Worm (Caenorhabditis elegans): ENCODE results near the gene ctps-1.

Gene ctps-1

ce11 chrV:16778540-16779280, 16.0 kb upstream of the ctps-1 start:
- no peak for TF ChIP-seq ceh-62 (tag; optimal IDR thresholded peaks at IDR 0.05)
- TF ChIP-seq hlh-30 (tag; optimal IDR thresholded peaks at IDR 0.05; ENCODE audit: insufficient read depth), result peak; percentile 8

ce11 chrV:16779281-16779597, 15.4 kb upstream of the ctps-1 start:
- TF ChIP-seq lim-7 (GFP tag; IDR thresholded peaks at IDR 0.05) (no peak), unc-62 (GFP tag; optimal IDR thresholded peaks at IDR 0.05 in 1 of 2) (peak in 1 of 2 experiments; percentile 95), unc-62 (tag; optimal IDR thresholded peaks at IDR 0.05) (no peak)

ce11 chrV:16779971-16780370, 14.7 kb upstream of the ctps-1 start:
- peak in 1 of 2 experiments; percentile 93 for TF ChIP-seq unc-62 (GFP tag; optimal IDR thresholded peaks at IDR 0.05 in 1 of 2)
- no peak for TF ChIP-seq unc-62 (tag; optimal IDR thresholded peaks at IDR 0.05)
- no peak for TF ChIP-seq F37D6.2 (tag; optimal IDR thresholded peaks at IDR 0.05)
- TF ChIP-seq dmd-6 (GFP tag; IDR thresholded peaks at IDR 0.05), result peak; percentile 2; the same call in 1 of the 2 replicates

- TF ChIP-seq lin-38 (GFP tag; IDR thresholded peaks at IDR 0.05), result no peak
- no peak for TF ChIP-seq skn-1 (tag; optimal IDR thresholded peaks at IDR 0.05)
- TF ChIP-seq daf-12 (tag; optimal IDR thresholded peaks at IDR 0.05), result no peak
- no peak for TF ChIP-seq mxl-3 (GFP tag; optimal IDR thresholded peaks at IDR 0.05)
- peak; percentile 52 for TF ChIP-seq nhr-28 (tag; optimal IDR thresholded peaks at IDR 0.05)
- TF ChIP-seq snpc-1.2 (GFP tag; IDR thresholded peaks at IDR 0.05), result no peak
- peak; percentile 33 for TF ChIP-seq duxl-1 (tag; optimal IDR thresholded peaks at IDR 0.05; ENCODE audit: poor library complexity)
- TF ChIP-seq zfp-2 (tag; optimal IDR thresholded peaks at IDR 0.05), result no peak
- no peak for TF ChIP-seq mxl-2 (GFP tag; conservative IDR thresholded peaks at IDR 0.05)
- no peak for TF ChIP-seq sdz-12 (GFP tag; optimal IDR thresholded peaks at IDR 0.05)
- TF ChIP-seq hmg-1.1 (GFP tag; IDR thresholded peaks at IDR 0.05), result no peak
- TF ChIP-seq hlh-30 (tag; optimal IDR thresholded peaks at IDR 0.05; ENCODE audit: insufficient read depth), result peak; percentile 39
- TF ChIP-seq ztf-7 (tag; optimal IDR thresholded peaks at IDR 0.05), result no peak
- TF ChIP-seq hlh-11 (tag; optimal IDR thresholded peaks at IDR 0.05), result peak; percentile 36
- no peak for TF ChIP-seq lsy-2 (tag; optimal IDR thresholded peaks at IDR 0.05)
- TF ChIP-seq D1046.2 (GFP tag; IDR thresholded peaks at IDR 0.05), result no peak
- no peak for TF ChIP-seq unc-39 (tag; optimal IDR thresholded peaks at IDR 0.05)
- TF ChIP-seq zfp-3 (GFP tag; conservative IDR thresholded peaks at IDR 0.05), result 0 out of 2 replicates have a peak, but pooled peaks have one; percentile 19
- TF ChIP-seq madf-9 (GFP tag; conservative IDR thresholded peaks at IDR 0.05), result no peak
- TF ChIP-seq daf-16 (GFP tag; optimal IDR thresholded peaks at IDR 0.05), result no peak
- no peak for TF ChIP-seq daf-16 (tag; optimal IDR thresholded peaks at IDR 0.05)
Observed at ce11 chrV:16780554-16780953, 14.1 kb upstream of the ctps-1 start.

- TF ChIP-seq zip-2 (tag; optimal IDR thresholded peaks at IDR 0.05) (no peak), rbr-2 (tag; optimal IDR thresholded peaks at IDR 0.05) (no peak), aha-1 (tag) (peak; percentile 92), ces-1 (GFP tag; optimal IDR thresholded peaks at IDR 0.05) (no peak)
Observed at ce11 chrV:16781974-16782373, 12.7 kb upstream of the ctps-1 start.

- TF ChIP-seq lin-15B (tag; optimal IDR thresholded peaks at IDR 0.05) (no peak), fos-1 (tag; optimal IDR thresholded peaks at IDR 0.05) (no peak), spr-3 (GFP tag; optimal IDR thresholded peaks at IDR 0.05) (no peak), Y75B8A.6 (GFP tag; IDR thresholded peaks at IDR 0.05) (no peak), egl-27 (tag; optimal IDR thresholded peaks at IDR 0.05) (no peak), zfp-2 (tag; optimal IDR thresholded peaks at IDR 0.05) (no peak), set-16 (GFP tag; IDR thresholded peaks at IDR 0.05) (peak; percentile 85), mxl-2 (GFP tag; conservative IDR thresholded peaks at IDR 0.05) (no peak), nhr-6 (tag; optimal IDR thresholded peaks at IDR 0.05) (no peak)
Observed at ce11 chrV:16784806-16785205, 9.9 kb upstream of the ctps-1 start.

Data from whole organism, L4 larva.